Worm (Caenorhabditis elegans) whole organism, young adult: ENCODE results near the gene F36H12.5.

Experiments used
- B0336.3 ChIP-seq: fragments of 200-800 bp; sonication (Bioruptor generic); IDR thresholded peaks from 2 replicates; pipeline ENCODE4 v1.3.6; 2022; ENCODE audit warnings: missing genetic modification characterization, missing compliant biosample characterization
- F22D6.2 ChIP-seq: sonication (generic microtip); optimal IDR thresholded peaks from 2 replicates; lab custom pipeline; 2016; ENCODE audit warnings: mild to moderate bottlenecking, missing genetic modification characterization, missing compliant biosample characterization
- attf-6 ChIP-seq: fragments of 200-800 bp; sonication (Bioruptor generic); IDR thresholded peaks from 2 replicates; pipeline ENCODE4 v1.3.6; 2022; ENCODE audit warnings: missing genetic modification reagents, missing genetic modification characterization, missing compliant biosample characterization
- ceh-58 ChIP-seq: fragments of 200-800 bp; sonication (Bioruptor generic); IDR thresholded peaks from 2 replicates; pipeline ENCODE4 v1.3.6; 2022; ENCODE audit warnings: missing genetic modification characterization, missing compliant biosample characterization
- ceh-91 ChIP-seq: fragments of 200-800 bp; sonication (Bioruptor generic); IDR thresholded peaks from 2 replicates; pipeline ENCODE4 v1.3.6; 2022; ENCODE audit warnings: missing genetic modification reagents, missing genetic modification characterization, missing compliant biosample characterization
- dpl-1 ChIP-seq: fragments of 150-350 bp; optimal IDR thresholded peaks from 2 replicates; lab custom pipeline; 2014; ENCODE audit warnings: missing biosample characterization, missing genetic modification reagents, missing genetic modification characterization
- egrh-3 ChIP-seq: fragments of 200-800 bp; sonication (Bioruptor generic); IDR thresholded peaks from 2 replicates; pipeline ENCODE4 v1.3.6; 2022; ENCODE audit warnings: missing genetic modification reagents, missing genetic modification characterization, missing compliant biosample characterization
- ekl-4 ChIP-seq: fragments of 200-800 bp; sonication (Bioruptor generic); IDR thresholded peaks from 2 replicates; pipeline ENCODE4 v1.3.6; 2022; ENCODE audit warnings: missing genetic modification reagents, missing genetic modification characterization, missing compliant biosample characterization
- madf-3 ChIP-seq: fragments of 200-800 bp; sonication (Bioruptor generic); IDR thresholded peaks from 2 replicates; pipeline ENCODE4 v1.3.6; 2022; ENCODE audit warnings: missing genetic modification reagents, missing genetic modification characterization, missing compliant biosample characterization
- madf-6 ChIP-seq: fragments of 200-800 bp; sonication (Bioruptor generic); IDR thresholded peaks from 2 replicates; pipeline ENCODE4 v1.3.6; 2022; ENCODE audit warnings: missing genetic modification reagents, missing genetic modification characterization, missing compliant biosample characterization
- unc-62 ChIP-seq: fragments of 150-350 bp; optimal IDR thresholded peaks from 2 replicates; lab custom pipeline; 2014; ENCODE audit warnings: missing biosample characterization, missing genetic modification reagents, missing genetic modification characterization
- ztf-6 ChIP-seq: fragments of 200-800 bp; sonication (Bioruptor generic); IDR thresholded peaks from 2 replicates; pipeline ENCODE4 v1.3.6; 2022; ENCODE audit warnings: missing genetic modification reagents, missing genetic modification characterization, missing compliant biosample characterization

DNA sequence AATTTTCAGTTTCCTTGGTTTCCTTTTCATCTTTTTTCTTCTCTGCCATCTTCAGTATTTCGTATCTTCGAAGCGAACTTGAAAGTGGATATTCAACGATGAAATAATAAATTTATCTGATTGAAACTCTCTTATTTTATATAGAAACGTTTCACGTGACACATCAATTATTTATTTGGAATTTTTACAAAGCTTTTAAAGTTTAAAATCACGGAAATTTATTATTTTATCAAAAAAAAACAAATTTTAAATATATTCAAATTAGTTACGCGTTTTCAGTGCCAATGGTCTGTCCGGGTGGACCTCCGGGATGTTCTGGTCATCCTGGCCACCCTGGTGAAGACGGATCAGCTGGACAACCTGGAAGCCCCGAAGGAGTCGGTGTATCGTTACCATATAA is 36.5 kb downstream of the F36H12.5 start, which contains the start of gene ZK354.7:
- no peak for TF ChIP-seq ceh-91 (GFP tag; lab: Robert Waterston, UW)
- no peak for TF ChIP-seq B0336.3 (GFP tag; lab: Robert Waterston, UW)
- no peak for TF ChIP-seq madf-3 (GFP tag; lab: Robert Waterston, UW)
- no peak for TF ChIP-seq madf-6 (GFP tag; lab: Robert Waterston, UW)
- TF ChIP-seq egrh-3 (GFP tag; lab: Robert Waterston, UW): no peak
- TF ChIP-seq dpl-1: no peak
- no peak for TF ChIP-seq ekl-4 (GFP tag; lab: Robert Waterston, UW)
- no peak for TF ChIP-seq F22D6.2
- TF ChIP-seq ztf-6: no peak
- TF ChIP-seq ceh-58 (GFP tag; lab: Robert Waterston, UW): no peak
- no peak for TF ChIP-seq attf-6 (GFP tag; lab: Robert Waterston, UW)
- TF ChIP-seq unc-62 (GFP tag; lab: Kevin White, UChicago): no peak
